Worm (Caenorhabditis elegans) whole organism, young adult: ENCODE data around the gene clec-163.

ENCODE experiments used
- B0019.2 ChIP-seq: fragments of 200-800 bp; sonication (Bioruptor generic); conservative IDR thresholded peaks from 2 replicates; pipeline ENCODE4 v1.3.6; 2022; ENCODE audit warnings: missing genetic modification reagents, missing genetic modification characterization, missing compliant biosample characterization
- C06A6.2 ChIP-seq: fragments of 200-800 bp; sonication (Bioruptor generic); conservative IDR thresholded peaks from 2 replicates; pipeline ENCODE4 v1.3.6; 2022; ENCODE audit warnings: missing genetic modification characterization, missing compliant biosample characterization
- F10E7.11 ChIP-seq: sonication (generic microtip); optimal IDR thresholded peaks from 2 replicates; lab custom pipeline; 2017; ENCODE audit warnings: mild to moderate bottlenecking, missing genetic modification characterization, moderate library complexity, missing compliant biosample characterization
- F33H1.4 ChIP-seq: fragments of 200-800 bp; sonication (Bioruptor generic); IDR thresholded peaks from 2 replicates; pipeline ENCODE4 v1.3.6; 2022; ENCODE audit warnings: missing genetic modification reagents, missing genetic modification characterization, missing compliant biosample characterization
- F55B11.4 ChIP-seq: sonication (generic microtip); optimal IDR thresholded peaks from 2 replicates; lab custom pipeline; 2016; ENCODE audit warnings: missing compliant biosample characterization, missing genetic modification characterization, borderline replicate concordance; ENCODE audit not compliant: insufficient read depth
- F57A8.1 ChIP-seq: fragments of 200-800 bp; sonication (Bioruptor generic); optimal IDR thresholded peaks from 2 replicates; lab custom pipeline; 2018; ENCODE audit warnings: mild to moderate bottlenecking, missing genetic modification characterization, moderate library complexity, missing compliant biosample characterization
- F57C9.4 ChIP-seq: sonication (generic microtip); optimal IDR thresholded peaks from 2 replicates; lab custom pipeline; 2017; ENCODE audit warnings: mild to moderate bottlenecking, missing genetic modification characterization, missing compliant biosample characterization
- T26A5.8 ChIP-seq: sonication (generic microtip); optimal IDR thresholded peaks from 2 replicates; lab custom pipeline; 2016; ENCODE audit warnings: missing genetic modification characterization, missing compliant biosample characterization
- Y95B8A.8 ChIP-seq: fragments of 200-800 bp; sonication (Bioruptor generic); IDR thresholded peaks from 2 replicates; pipeline ENCODE4 v1.3.6; 2022; ENCODE audit warnings: missing genetic modification reagents, missing genetic modification characterization, missing compliant biosample characterization
- ZK185.1 ChIP-seq: sonication (generic microtip); optimal IDR thresholded peaks from 2 replicates; lab custom pipeline; 2016; ENCODE audit warnings: mild to moderate bottlenecking, missing genetic modification characterization, missing compliant biosample characterization; ENCODE audit not compliant: poor library complexity, severe bottlenecking
- ama-1 ChIP-seq, 3 experiments: fragments of 150-350 bp in 1 of 3; sonication (generic microtip) in 2 of 3; optimal IDR thresholded peaks; 2 replicates each; lab custom pipeline; 2014 to 2018; ENCODE audit warnings: missing biosample characterization in 2 of 3, missing genetic modification characterization in 2 of 3, missing genetic modification reagents in 2 of 3
- aptf-2 ChIP-seq: fragments of 200-800 bp; sonication (Bioruptor generic); conservative IDR thresholded peaks from 2 replicates; pipeline ENCODE4 v1.3.6; 2022; ENCODE audit warnings: missing genetic modification reagents, missing genetic modification characterization, missing compliant biosample characterization
- atf-7 ChIP-seq: sonication (generic microtip); optimal IDR thresholded peaks from 2 replicates; lab custom pipeline; 2017; ENCODE audit warnings: mild to moderate bottlenecking, missing genetic modification characterization, missing compliant biosample characterization
- attf-5 ChIP-seq: fragments of 200-800 bp; sonication (Bioruptor generic); optimal IDR thresholded peaks from 2 replicates; lab custom pipeline; 2018; ENCODE audit warnings: mild to moderate bottlenecking, missing genetic modification characterization, missing compliant biosample characterization
- bed-1 ChIP-seq: fragments of 200-800 bp; sonication (Bioruptor generic); IDR thresholded peaks from 2 replicates; pipeline ENCODE4 v1.3.6; 2022; ENCODE audit warnings: missing genetic modification reagents, missing genetic modification characterization, missing compliant biosample characterization
- ceh-27 ChIP-seq: fragments of 200-800 bp; sonication (Bioruptor generic); optimal IDR thresholded peaks from 2 replicates; lab custom pipeline; 2018; ENCODE audit warnings: mild to moderate bottlenecking, missing genetic modification characterization, moderate library complexity, missing compliant biosample characterization
- ceh-40 ChIP-seq: fragments of 200-800 bp; sonication (Bioruptor generic); IDR thresholded peaks from 2 replicates; pipeline ENCODE4 v1.3.6; 2022; ENCODE audit warnings: missing genetic modification characterization, missing compliant biosample characterization
- dox-1 ChIP-seq: fragments of 200-800 bp; sonication (Bioruptor generic); IDR thresholded peaks from 2 replicates; pipeline ENCODE4 v1.3.6; 2022; ENCODE audit warnings: missing genetic modification reagents, missing genetic modification characterization, missing compliant biosample characterization
- dpff-1 ChIP-seq: sonication (generic microtip); optimal IDR thresholded peaks from 2 replicates; lab custom pipeline; 2017; ENCODE audit warnings: mild to moderate bottlenecking, missing genetic modification characterization, missing compliant biosample characterization
- dpl-1 ChIP-seq: fragments of 150-350 bp; optimal IDR thresholded peaks from 2 replicates; lab custom pipeline; 2014; ENCODE audit warnings: missing biosample characterization, missing genetic modification reagents, missing genetic modification characterization
- efl-1 ChIP-seq: fragments of 150-350 bp; optimal IDR thresholded peaks from 2 replicates; lab custom pipeline; 2014; ENCODE audit warnings: missing biosample characterization, missing genetic modification reagents, missing genetic modification characterization
- ets-4 ChIP-seq: fragments of 200-800 bp; sonication (Bioruptor generic); optimal IDR thresholded peaks from 2 replicates; lab custom pipeline; 2018; ENCODE audit warnings: mild to moderate bottlenecking, missing genetic modification characterization, missing compliant biosample characterization
- hlh-12 ChIP-seq: sonication (generic microtip); optimal IDR thresholded peaks from 2 replicates; lab custom pipeline; 2016; ENCODE audit warnings: missing genetic modification characterization, missing compliant biosample characterization
- hmg-1.2 ChIP-seq: fragments of 200-800 bp; sonication (Bioruptor generic); IDR thresholded peaks from 2 replicates; pipeline ENCODE4 v1.3.6; 2022; ENCODE audit warnings: missing genetic modification reagents, missing genetic modification characterization, missing compliant biosample characterization
- hrde-1 ChIP-seq: sonication (generic microtip); optimal IDR thresholded peaks from 2 replicates; lab custom pipeline; 2016; ENCODE audit warnings: missing genetic modification characterization, mild to moderate bottlenecking, missing compliant biosample characterization, moderate library complexity, missing genotype, missing genetic modification reagents, borderline replicate concordance
- lin-54 ChIP-seq: fragments of 200-800 bp; sonication (Bioruptor generic); optimal IDR thresholded peaks from 2 replicates; lab custom pipeline; 2018; ENCODE audit warnings: mild to moderate bottlenecking, missing genetic modification characterization, missing compliant biosample characterization
- lsy-27 ChIP-seq: sonication (generic microtip); optimal IDR thresholded peaks from 2 replicates; lab custom pipeline; 2017; ENCODE audit warnings: missing genetic modification characterization, mild to moderate bottlenecking, missing compliant biosample characterization, antibody characterized with exemption, missing genotype, borderline replicate concordance; ENCODE audit not compliant: insufficient read depth
- madf-3 ChIP-seq: fragments of 200-800 bp; sonication (Bioruptor generic); IDR thresholded peaks from 2 replicates; pipeline ENCODE4 v1.3.6; 2022; ENCODE audit warnings: missing genetic modification reagents, missing genetic modification characterization, missing compliant biosample characterization
- mxl-1 ChIP-seq: sonication (generic microtip); optimal IDR thresholded peaks from 2 replicates; lab custom pipeline; 2016; ENCODE audit warnings: missing genetic modification characterization, missing compliant biosample characterization
- nhr-27 ChIP-seq: fragments of 200-800 bp; sonication (Bioruptor generic); optimal IDR thresholded peaks from 2 replicates; lab custom pipeline; 2018; ENCODE audit warnings: mild to moderate bottlenecking, missing genetic modification characterization, moderate library complexity, missing compliant biosample characterization
- nhr-80 ChIP-seq: sonication (generic microtip); optimal IDR thresholded peaks from 2 replicates; lab custom pipeline; 2016; ENCODE audit warnings: missing genetic modification characterization, missing compliant biosample characterization
- rec-8 ChIP-seq, 2 experiments: sonication (generic microtip); optimal IDR thresholded peaks; 2 replicates each; lab custom pipeline; 2016; ENCODE audit warnings: mild to moderate bottlenecking in 2 of 2, missing genetic modification characterization in 2 of 2, missing genetic modification reagents in 2 of 2, missing genotype in 2 of 2, missing biosample characterization in 1 of 2, missing compliant biosample characterization in 1 of 2, moderate library complexity in 1 of 2
- rpc-1 ChIP-seq, 2 experiments: fragments of 150-350 bp in 1 of 2; sonication (generic microtip) in 1 of 2; optimal IDR thresholded peaks; 2 replicates each; lab custom pipeline; 2014 to 2018; ENCODE audit warnings: missing biosample characterization in 1 of 2, missing genetic modification characterization in 1 of 2, missing genetic modification reagents in 1 of 2, missing genotype in 1 of 2
- sdz-38 ChIP-seq: sonication (generic microtip); optimal IDR thresholded peaks from 2 replicates; lab custom pipeline; 2016; ENCODE audit warnings: missing genotype, missing genetic modification characterization, missing compliant biosample characterization
- tbp1 ChIP-seq: fragments of 200-800 bp; sonication (Bioruptor generic); optimal IDR thresholded peaks from 2 replicates; lab custom pipeline; 2018; ENCODE audit warnings: mild to moderate bottlenecking, missing genetic modification characterization, missing compliant biosample characterization
- unc-62 ChIP-seq: fragments of 150-350 bp; optimal IDR thresholded peaks from 2 replicates; lab custom pipeline; 2014; ENCODE audit warnings: missing biosample characterization, missing genetic modification reagents, missing genetic modification characterization
- xnd-1 ChIP-seq: sonication (generic microtip); optimal IDR thresholded peaks from 2 replicates; lab custom pipeline; 2016; ENCODE audit warnings: missing genotype, missing genetic modification reagents, missing genetic modification characterization, missing compliant biosample characterization
- zim-3 ChIP-seq: sonication (generic microtip); optimal IDR thresholded peaks from 2 replicates; lab custom pipeline; 2017; ENCODE audit warnings: mild to moderate bottlenecking, missing genetic modification characterization, moderate library complexity, missing compliant biosample characterization
- ztf-18 ChIP-seq: sonication (generic microtip); optimal IDR thresholded peaks from 2 replicates; lab custom pipeline; 2016; ENCODE audit warnings: missing genotype, mild to moderate bottlenecking, missing genetic modification characterization, missing compliant biosample characterization
- ztf-26 ChIP-seq: sonication (generic microtip); optimal IDR thresholded peaks from 2 replicates; lab custom pipeline; 2017; ENCODE audit warnings: missing genetic modification characterization, missing compliant biosample characterization
- ztf-28 ChIP-seq: fragments of 200-800 bp; sonication (Bioruptor generic); IDR thresholded peaks from 2 replicates; pipeline ENCODE4 v1.3.6; 2022; ENCODE audit warnings: missing genetic modification reagents, missing genetic modification characterization, missing compliant biosample characterization

clec-163 gene

ce11 chrIII:10757540-10757939, 36.6 kb upstream of the clec-163 start, which contains the start of gene rnf-113:
Gene rnf-113, minus strand, starts transcription at chrIII:10757640.
- TF ChIP-seq F57C9.4 = no peak
- no peak for TF ChIP-seq Y95B8A.8 (GFP tag; lab: Robert Waterston, UW)
- no peak for TF ChIP-seq rec-8 (tag; optimal IDR thresholded peaks at IDR 0.05; lab: Kevin White, UChicago)
- TF ChIP-seq F10E7.11 (tag; lab: Kevin White, UChicago) = no peak
- no peak for TF ChIP-seq F57A8.1 (GFP tag; lab: Kevin White, UChicago)
- TF ChIP-seq nhr-80 (tag; lab: Kevin White, UChicago) = no peak
- no peak for TF ChIP-seq nhr-27 (tag; lab: Kevin White, UChicago)
- TF ChIP-seq tbp1 (GFP tag; lab: Kevin White, UChicago) = no peak
- TF ChIP-seq dpff-1 = no peak
- TF ChIP-seq zim-3 = no peak
- TF ChIP-seq mxl-1 (tag; lab: Kevin White, UChicago) = no peak

ce11 chrIII:10758422-10758821, 35.7 kb upstream of the clec-163 start, which contains the start of gene K01G5.10:
Gene K01G5.10, minus strand, starts transcription at chrIII:10758522.
- TF ChIP-seq sdz-38 (tag; lab: Kevin White, UChicago) = no peak
- no peak for TF ChIP-seq ZK185.1 (tag; lab: Kevin White, UChicago)
- no peak for TF ChIP-seq ceh-27 (GFP tag; lab: Kevin White, UChicago)

DNA sequence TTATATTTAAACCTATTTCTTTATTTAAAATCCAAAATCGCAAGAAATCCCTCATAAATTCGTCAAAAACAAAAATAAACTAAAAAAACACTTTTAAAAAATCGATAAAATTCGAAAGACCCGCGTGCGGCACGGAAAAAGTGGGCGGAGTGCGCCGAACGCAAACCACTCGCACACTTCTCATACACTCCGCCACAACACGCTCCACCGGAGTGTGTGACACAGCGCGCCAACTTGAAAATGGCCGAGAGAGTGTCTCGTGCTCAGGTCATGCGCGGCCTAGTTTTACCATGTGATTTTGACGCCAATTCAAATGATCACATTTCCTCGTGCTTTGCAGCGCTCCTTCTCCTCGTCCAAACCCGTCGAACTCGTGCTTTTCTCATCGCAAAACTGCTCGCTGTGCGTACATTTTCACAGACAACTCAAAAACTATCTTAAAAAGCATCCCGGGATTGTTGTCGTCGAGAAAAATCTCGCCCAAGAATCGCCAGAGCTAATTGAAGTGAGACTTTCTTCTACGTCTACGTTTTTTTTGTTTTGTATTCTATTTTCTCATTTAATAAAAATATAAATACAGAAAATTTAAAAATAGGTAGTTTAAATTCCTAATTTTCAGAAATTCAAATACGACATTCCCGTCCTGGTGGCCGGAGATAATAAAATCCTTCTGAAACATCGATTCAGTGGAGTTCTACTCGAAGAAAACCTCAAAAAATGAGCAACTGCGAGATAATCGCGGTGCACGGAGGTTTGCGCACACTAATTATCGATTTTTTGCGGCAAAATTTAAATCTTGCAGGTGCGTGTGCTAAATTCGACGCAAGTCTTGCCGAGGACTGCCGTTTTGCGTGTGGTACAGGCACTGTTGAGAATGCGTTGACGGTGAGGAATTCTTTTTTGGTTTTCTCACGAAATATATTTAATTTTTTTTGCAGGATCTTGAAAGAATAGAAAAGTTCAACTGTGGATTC, 34.8 kb upstream of the clec-163 start, which contains the start of gene tasp-1:
TSS of gene tasp-1 (plus strand) at position 258 of the 974 bp plus-strand sequence.
- TF ChIP-seq F10E7.11 (tag; lab: Kevin White, UChicago) (peak; percentile 99), T26A5.8 (tag; lab: Kevin White, UChicago) (peak; percentile 90), dpff-1 (peak; percentile 98), ceh-40 (GFP tag; lab: Robert Waterston, UW) (peak; percentile 94), hmg-1.2 (GFP tag; lab: Robert Waterston, UW) (peak; percentile 96), madf-3 (GFP tag; lab: Robert Waterston, UW) (peak; percentile 99), dpl-1 (peak; percentile 100), lsy-27 (tag; lab: Kevin White, UChicago) (peak; percentile 68), aptf-2 (peak; percentile 94), rpc-1 (optimal IDR thresholded peaks at IDR 0.05; lab: Kevin White, UChicago) (peak; percentile 53), rpc-1 (tag; optimal IDR thresholded peaks at IDR 0.05; lab: Kevin White, UChicago) (peak; percentile 8), F33H1.4 (GFP tag; lab: Robert Waterston, UW) (peak; percentile 94), dox-1 (GFP tag; lab: Robert Waterston, UW) (peak; percentile 100), bed-1 (GFP tag; lab: Robert Waterston, UW) (peak; percentile 98), atf-7 (tag; lab: Kevin White, UChicago) (peak; percentile 100), attf-5 (GFP tag; lab: Kevin White, UChicago) (peak; percentile 100), mxl-1 (tag; lab: Kevin White, UChicago) (peak; percentile 95), lin-54 (peak; percentile 100), ztf-26 (tag; lab: Kevin White, UChicago) (peak; percentile 100), ama-1 (optimal IDR thresholded peaks at IDR 0.05; lab: Kevin White, UChicago) (no peak), ama-1 (GFP tag; optimal IDR thresholded peaks at IDR 0.05; lab: Kevin White, UChicago) (peak; percentile 61 to 86), xnd-1 (tag; lab: Kevin White, UChicago) (peak; percentile 77), tbp1 (GFP tag; lab: Kevin White, UChicago) (peak; percentile 84), ets-4 (GFP tag; lab: Kevin White, UChicago) (peak; percentile 100), ztf-28 (peak; percentile 100), F57C9.4 (peak; percentile 98), hrde-1 (tag; lab: Kevin White, UChicago) (peak; percentile 95), hlh-12 (tag; lab: Kevin White, UChicago) (no peak), ZK185.1 (tag; lab: Kevin White, UChicago) (peak; percentile 99), C06A6.2 (peak; percentile 100), ztf-18 (tag; lab: Kevin White, UChicago) (peak; percentile 93), B0019.2 (GFP tag; lab: Robert Waterston, UW) (peak; percentile 98), efl-1 (peak; percentile 99), F55B11.4 (tag; lab: Kevin White, UChicago) (no peak), unc-62 (GFP tag; lab: Kevin White, UChicago) (peak; percentile 90)
